Worm (Caenorhabditis elegans): ENCODE results near the gene taf-6.1.

The taf-6.1 gene

ce11 chrII:1088527-1089230, 39.1 kb upstream of the taf-6.1 start:
- TF ChIP-seq B0261.1 (tag; optimal IDR thresholded peaks at IDR 0.05) (peak; percentile 21), ceh-91 (GFP tag; IDR thresholded peaks at IDR 0.05) (no peak), rpc-1 (optimal IDR thresholded peaks at IDR 0.05) (peak; percentile 25), rpc-1 (tag; optimal IDR thresholded peaks at IDR 0.05) (peak; percentile 64), tbp1 (GFP tag; optimal IDR thresholded peaks at IDR 0.05) (peak; percentile 70)

ce11 chrII:1090743-1091142, 37.0 kb upstream of the taf-6.1 start:
- no peak for TF ChIP-seq lin-54 (GFP tag; optimal IDR thresholded peaks at IDR 0.05)
- TF ChIP-seq pha-4 (tag; optimal IDR thresholded peaks at IDR 0.05), result no peak
- no peak for TF ChIP-seq F57A8.1 (GFP tag; optimal IDR thresholded peaks at IDR 0.05)
- no peak for TF ChIP-seq aptf-3 (GFP tag; IDR thresholded peaks at IDR 0.05)
- no peak for TF ChIP-seq Y53F4B.3 (GFP tag; IDR thresholded peaks at IDR 0.05)
- TF ChIP-seq bed-2 (GFP tag; IDR thresholded peaks at IDR 0.05), result no peak
- TF ChIP-seq aptf-2 (GFP tag; conservative IDR thresholded peaks at IDR 0.05), result no peak
- no peak for TF ChIP-seq egl-18 (GFP tag; IDR thresholded peaks at IDR 0.05)
- TF ChIP-seq K12H6.12 (tag; optimal IDR thresholded peaks at IDR 0.05), result no peak
- no peak for TF ChIP-seq sptf-2 (GFP tag; optimal IDR thresholded peaks at IDR 0.05)
- TF ChIP-seq F52B5.7 (tag; optimal IDR thresholded peaks at IDR 0.05), result no peak
- TF ChIP-seq Y67H2A.10 (GFP tag; conservative IDR thresholded peaks at IDR 0.05), result no peak

ce11 chrII:1091706-1092105, 36.1 kb upstream of the taf-6.1 start, which contains the start of gene snf-3:
snf-3 (plus strand) TSS chrII:1092006.
- TF ChIP-seq D2030.7 (GFP tag; IDR thresholded peaks at IDR 0.05) (no peak), him-1 (tag; optimal IDR thresholded peaks at IDR 0.05) (no peak), F57A8.1 (GFP tag; optimal IDR thresholded peaks at IDR 0.05) (no peak)

- TF ChIP-seq die-1 (tag; optimal IDR thresholded peaks at IDR 0.05) (no peak), F49E8.2 (tag; optimal IDR thresholded peaks at IDR 0.05; ENCODE audit: insufficient read depth) (no peak), T07F8.4 (tag; optimal IDR thresholded peaks at IDR 0.05) (no peak), snpc-4 (GFP tag; optimal IDR thresholded peaks at IDR 0.05) (no peak), snpc-4 (tag; optimal IDR thresholded peaks at IDR 0.05) (no peak), ceh-100 (GFP tag; IDR thresholded peaks at IDR 0.05) (no peak), lin-26 (GFP tag; IDR thresholded peaks at IDR 0.05) (no peak), hmg-20 (GFP tag; IDR thresholded peaks at IDR 0.05) (no peak), rec-8 (tag; optimal IDR thresholded peaks at IDR 0.05) (no peak), lag-1 (GFP tag; IDR thresholded peaks at IDR 0.05) (no peak), B0035.1 (tag; optimal IDR thresholded peaks at IDR 0.05) (no peak), nhr-80 (tag; optimal IDR thresholded peaks at IDR 0.05) (no peak), ztf-6 (GFP tag; IDR thresholded peaks at IDR 0.05) (no peak), dpl-1 (GFP tag; optimal IDR thresholded peaks at IDR 0.05) (no peak), ceh-40 (GFP tag; IDR thresholded peaks at IDR 0.05) (no peak), atf-7 (tag; optimal IDR thresholded peaks at IDR 0.05) (no peak), sptf-2 (GFP tag; optimal IDR thresholded peaks at IDR 0.05) (no peak), somi-1 (GFP tag; optimal IDR thresholded peaks at IDR 0.05) (no peak), rcor-1 (GFP tag; IDR thresholded peaks at IDR 0.05) (no peak), Y53F4B.3 (GFP tag; IDR thresholded peaks at IDR 0.05) (no peak), C06A6.2 (GFP tag; conservative IDR thresholded peaks at IDR 0.05) (no peak)
Observed at ce11 chrII:1100719-1101118, 27.1 kb upstream of the taf-6.1 start, which contains the start of gene pho-14. pho-14 (minus strand) TSS chrII:1100819.
